Fruit fly (Drosophila melanogaster): ENCODE measurements around the gene sordd1.

Gene sordd1

dm6 chrX:15769457-15769856 is 26.4 kb downstream of the sordd1 start, which contains the start of gene CG33172:
TSS of gene CG33172 (plus strand) at chrX:15769664.
- no peak for TF ChIP-seq CG1529 (GFP tag; optimal IDR thresholded peaks at IDR 0.05)
- peak; percentile 77 for TF ChIP-seq Dp (GFP tag; optimal IDR thresholded peaks at IDR 0.05)
- TF ChIP-seq Bdp1 (GFP tag; optimal IDR thresholded peaks at IDR 0.05), result no peak
- no peak for TF ChIP-seq Dbx (GFP tag; IDR thresholded peaks at IDR 0.05)
- no peak for TF ChIP-seq gem (tag; optimal IDR thresholded peaks at IDR 0.05)
- no peak for TF ChIP-seq BEAF-32 (GFP tag; optimal IDR thresholded peaks at IDR 0.05)
- no peak for TF ChIP-seq CG12744 (GFP tag; optimal IDR thresholded peaks at IDR 0.05)
- TF ChIP-seq Abd-B (GFP tag; optimal IDR thresholded peaks at IDR 0.05), result no peak
- no peak for TF ChIP-seq bigmax (GFP tag; optimal IDR thresholded peaks at IDR 0.05)
- no peak for TF ChIP-seq CG8281 (tag; optimal IDR thresholded peaks at IDR 0.05)
- TF ChIP-seq cg (GFP tag; optimal IDR thresholded peaks at IDR 0.05), result no peak
- TF ChIP-seq CHES-1-like (GFP tag; optimal IDR thresholded peaks at IDR 0.05), result no peak
- TF ChIP-seq CG14667 (GFP tag; IDR thresholded peaks at IDR 0.05), result no peak
- no peak for TF ChIP-seq Asciz (GFP tag; optimal IDR thresholded peaks at IDR 0.05)
- no peak for TF ChIP-seq Kr (GFP tag; optimal IDR thresholded peaks at IDR 0.05)
- no peak for TF ChIP-seq CG34376 (GFP tag; optimal IDR thresholded peaks at IDR 0.05)
- TF ChIP-seq tap (tag; optimal IDR thresholded peaks at IDR 0.05), result no peak
- TF ChIP-seq pfk (GFP tag; optimal IDR thresholded peaks at IDR 0.05), result peak; percentile 93
- no peak for TF ChIP-seq CG12071 (GFP tag; optimal IDR thresholded peaks at IDR 0.05)
- no peak for TF ChIP-seq CG6791 (GFP tag; IDR thresholded peaks at IDR 0.05; ENCODE audit: partially characterized antibody)
- TF ChIP-seq lov (optimal IDR thresholded peaks at IDR 0.05), result no peak
- no peak for TF ChIP-seq lov (GFP tag; IDR thresholded peaks at IDR 0.05)
- TF ChIP-seq CG11247 (GFP tag; IDR thresholded peaks at IDR 0.05), result no peak
- no peak for TF ChIP-seq CG7372 (GFP tag; IDR thresholded peaks at IDR 0.05)
- no peak for TF ChIP-seq CG10979 (tag; optimal IDR thresholded peaks at IDR 0.05)
- no peak for TF ChIP-seq CG2120 (GFP tag; optimal IDR thresholded peaks at IDR 0.05)
- TF ChIP-seq Nf-YC (tag; optimal IDR thresholded peaks at IDR 0.05), result no peak
- no peak for TF ChIP-seq CG2678 (tag; optimal IDR thresholded peaks at IDR 0.05)
- no peak for TF ChIP-seq CG7271 (tag; optimal IDR thresholded peaks at IDR 0.05)
- TF ChIP-seq row (GFP tag; IDR thresholded peaks at IDR 0.05), result no peak
- no peak for TF ChIP-seq crc (GFP tag; optimal IDR thresholded peaks at IDR 0.05)
- TF ChIP-seq slp2 (GFP tag; optimal IDR thresholded peaks at IDR 0.05), result no peak
- TF ChIP-seq CG30020 (tag; optimal IDR thresholded peaks at IDR 0.05), result peak; percentile 59
- TF ChIP-seq Hr78 (GFP tag; optimal IDR thresholded peaks at IDR 0.05), result no peak
- TF ChIP-seq Ptx1 (GFP tag; IDR thresholded peaks at IDR 0.05), result no peak
- TF ChIP-seq CG13624 (GFP tag; optimal IDR thresholded peaks at IDR 0.05), result no peak
- TF ChIP-seq E2f2 (GFP tag; IDR thresholded peaks at IDR 0.05), result peak; percentile 86
- no peak for TF ChIP-seq E2f1 (GFP tag; IDR thresholded peaks at IDR 0.05)
- no peak for TF ChIP-seq CG11504 (tag; optimal IDR thresholded peaks at IDR 0.05)
- no peak for TF ChIP-seq tx (GFP tag; optimal IDR thresholded peaks at IDR 0.05)
- no peak for TF ChIP-seq fd3F (GFP tag; optimal IDR thresholded peaks at IDR 0.05)
- TF ChIP-seq CG4360 (GFP tag; IDR thresholded peaks at IDR 0.05), result no peak
- TF ChIP-seq pzg (GFP tag; optimal IDR thresholded peaks at IDR 0.05), result peak; percentile 33
- TF ChIP-seq HLH3B (GFP tag; IDR thresholded peaks at IDR 0.05), result no peak
- TF ChIP-seq Gsc (GFP tag; IDR thresholded peaks at IDR 0.05), result no peak
- no peak for TF ChIP-seq CG2199 (GFP tag; IDR thresholded peaks at IDR 0.05)
- no peak for TF ChIP-seq CG9609 (GFP tag; optimal IDR thresholded peaks at IDR 0.05)
- peak; percentile 52 for TF ChIP-seq gfzf (GFP tag; optimal IDR thresholded peaks at IDR 0.05)
- no peak for TF ChIP-seq H15 (GFP tag; IDR thresholded peaks at IDR 0.05)
- no peak for TF ChIP-seq ind (GFP tag; optimal IDR thresholded peaks at IDR 0.05)
- TF ChIP-seq dysf (GFP tag; IDR thresholded peaks at IDR 0.05), result no peak
- no peak for TF ChIP-seq CG10654 (GFP tag; optimal IDR thresholded peaks at IDR 0.05)
